Fruit fly (Drosophila melanogaster): Measurements from ENCODE around the gene Abcd3.

Gene Abcd3

DNA sequence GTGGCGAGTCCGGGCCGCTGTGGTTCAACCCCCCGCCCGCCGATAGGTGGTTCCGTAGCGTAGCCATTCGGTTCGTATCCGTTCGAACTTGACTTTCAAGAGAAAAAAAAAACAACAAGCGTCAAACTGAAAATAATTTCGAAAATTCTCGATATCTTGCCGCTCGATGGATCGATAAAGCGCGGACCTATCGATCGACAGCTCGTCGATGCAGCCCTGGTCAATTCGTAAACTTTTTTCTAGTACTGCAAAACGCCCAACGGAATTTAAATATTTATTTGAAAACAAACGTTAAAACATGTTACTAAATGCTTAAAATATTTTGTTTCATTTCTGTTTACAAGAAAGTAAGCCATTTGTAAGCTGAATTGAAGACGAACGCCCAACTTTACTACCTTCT, 11.6 kb downstream of the Abcd3 start (continued):
- TF ChIP-seq tll (GFP tag; optimal IDR thresholded peaks at IDR 0.05) (no peak), sug (tag; optimal IDR thresholded peaks at IDR 0.05) (no peak), pb (GFP tag; optimal IDR thresholded peaks at IDR 0.05) (no peak), Atf6 (GFP tag; IDR thresholded peaks at IDR 0.05) (no peak), CG10147 (GFP tag; optimal IDR thresholded peaks at IDR 0.05) (no peak), CG16813 (GFP tag; IDR thresholded peaks at IDR 0.05; ENCODE audit: partially characterized antibody) (peak; percentile 60), hbn (GFP tag; IDR thresholded peaks at IDR 0.05; ENCODE audit: partially characterized antibody) (peak; percentile 55; the same call in 1 of the 2 replicates), TFAM (GFP tag; optimal IDR thresholded peaks at IDR 0.05) (no peak), gcm2 (GFP tag; optimal IDR thresholded peaks at IDR 0.05) (no peak), Hsf (GFP tag; optimal IDR thresholded peaks at IDR 0.05) (no peak), toy (GFP tag; IDR thresholded peaks at IDR 0.05) (no peak), CG5245 (GFP tag; optimal IDR thresholded peaks at IDR 0.05) (no peak), CG8089 (GFP tag; optimal IDR thresholded peaks at IDR 0.05) (no peak), CG10431 (GFP tag; optimal IDR thresholded peaks at IDR 0.05) (no peak), Meics (GFP tag; optimal IDR thresholded peaks at IDR 0.05) (no peak), CG13894 (tag; optimal IDR thresholded peaks at IDR 0.05) (no peak), CG12155 (GFP tag; optimal IDR thresholded peaks at IDR 0.05) (no peak), amos (GFP tag; IDR thresholded peaks at IDR 0.05; ENCODE audit: partially characterized antibody) (peak; percentile 71), otp (GFP tag; IDR thresholded peaks at IDR 0.05) (no peak), zf30C (GFP tag; optimal IDR thresholded peaks at IDR 0.05) (no peak), inv (GFP tag; IDR thresholded peaks at IDR 0.05; ENCODE audit: partially characterized antibody) (peak; percentile 39; the same call in 1 of the 2 replicates), Stat92E (GFP tag; optimal IDR thresholded peaks at IDR 0.05) (no peak), croc (GFP tag; conservative IDR thresholded peaks at IDR 0.05) (no peak), zen2 (GFP tag; IDR thresholded peaks at IDR 0.05; ENCODE audit: partially characterized antibody) (0 out of 3 replicates have a peak, but pooled peaks have one; percentile 28), mam (GFP tag; optimal IDR thresholded peaks at IDR 0.05) (no peak), CG10321 (GFP tag; IDR thresholded peaks at IDR 0.05) (no peak), NC2β (GFP tag; optimal IDR thresholded peaks at IDR 0.05) (peak; percentile 22), bab2 (GFP tag; optimal IDR thresholded peaks at IDR 0.05) (no peak), Spps (tag; optimal IDR thresholded peaks at IDR 0.05) (no peak), sob (GFP tag; IDR thresholded peaks at IDR 0.05) (0 out of 2 replicates have a peak, but pooled peaks have one; percentile 39), Abd-B (GFP tag; optimal IDR thresholded peaks at IDR 0.05) (no peak), tio (GFP tag; optimal IDR thresholded peaks at IDR 0.05) (no peak), br (optimal IDR thresholded peaks at IDR 0.05) (no peak), ro (GFP tag; IDR thresholded peaks at IDR 0.05) (no peak), tx (GFP tag; optimal IDR thresholded peaks at IDR 0.05) (no peak), CG32767 (GFP tag; IDR thresholded peaks at IDR 0.05) (no peak), CG30431 (GFP tag; optimal IDR thresholded peaks at IDR 0.05) (no peak), Blimp-1 (GFP tag; optimal IDR thresholded peaks at IDR 0.05) (no peak), Doc3 (GFP tag; IDR thresholded peaks at IDR 0.05; ENCODE audit: partially characterized antibody) (no peak; the same call in 2 of the 3 replicates), H2.0 (GFP tag; IDR thresholded peaks at IDR 0.05) (no peak), ftz-f1 (GFP tag; optimal IDR thresholded peaks at IDR 0.05) (no peak), PHDP (tag; optimal IDR thresholded peaks at IDR 0.05) (no peak), crc (GFP tag; optimal IDR thresholded peaks at IDR 0.05) (no peak), esg (GFP tag; conservative IDR thresholded peaks at IDR 0.05) (no peak), CG1602 (GFP tag; optimal IDR thresholded peaks at IDR 0.05) (no peak), cato (GFP tag; optimal IDR thresholded peaks at IDR 0.05; ENCODE audit: borderline replicate concordance) (no peak), sens-2 (GFP tag; IDR thresholded peaks at IDR 0.05) (no peak), hkb (optimal IDR thresholded peaks at IDR 0.05) (no peak), hkb (GFP tag; IDR thresholded peaks at IDR 0.05) (no peak), CG2678 (tag; optimal IDR thresholded peaks at IDR 0.05) (no peak), CG17186 (GFP tag; optimal IDR thresholded peaks at IDR 0.05) (peak; percentile 8)
